Worm (Caenorhabditis elegans): ENCODE data around the gene cnnm-2.

DNA sequence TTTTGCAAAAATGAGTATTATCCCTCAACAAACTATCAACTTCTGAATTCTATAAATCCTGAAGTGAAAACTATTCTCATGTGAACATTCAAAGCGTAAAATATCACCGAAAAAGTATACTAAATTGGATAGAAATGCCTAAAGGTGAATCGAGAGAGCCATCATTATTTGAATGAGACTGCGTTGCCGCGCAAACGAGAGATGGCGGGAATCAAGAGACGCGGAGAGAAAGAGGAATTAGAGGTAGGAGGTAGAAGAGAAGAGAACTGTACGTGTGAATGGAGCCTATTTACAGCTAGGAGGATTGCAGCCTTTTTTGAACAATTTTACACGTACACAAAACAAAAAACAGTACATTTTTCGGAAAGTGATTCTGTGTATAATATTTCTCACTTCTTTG is 47.6 kb downstream of the cnnm-2 start:
- TF ChIP-seq ztf-11 (tag; optimal IDR thresholded peaks at IDR 0.05) (no peak), nhr-76 (tag; optimal IDR thresholded peaks at IDR 0.05) (no peak), mep-1 (tag; optimal IDR thresholded peaks at IDR 0.05) (no peak), ceh-82 (tag; optimal IDR thresholded peaks at IDR 0.05) (no peak), rbr-2 (tag; optimal IDR thresholded peaks at IDR 0.05) (no peak), nhr-77 (tag; optimal IDR thresholded peaks at IDR 0.05) (no peak), lin-38 (GFP tag; IDR thresholded peaks at IDR 0.05) (no peak), ama-1 (optimal IDR thresholded peaks at IDR 0.05) (no peak), aha-1 (tag) (no peak), skn-1 (tag; optimal IDR thresholded peaks at IDR 0.05) (no peak)

All from whole organism, L4 larva.